Worm (Caenorhabditis elegans): ENCODE data around the gene twk-36.

- TF ChIP-seq mef-2 (tag; optimal IDR thresholded peaks at IDR 0.05) (no peak), lin-35 (GFP tag; optimal IDR thresholded peaks at IDR 0.05) (peak in 1 of 2 experiments; percentile 25), nhr-12 (tag; optimal IDR thresholded peaks at IDR 0.05) (no peak), egl-13 (tag; optimal IDR thresholded peaks at IDR 0.05) (no peak), ama-1 (optimal IDR thresholded peaks at IDR 0.05) (no peak), efl-3 (GFP tag; optimal IDR thresholded peaks at IDR 0.05) (no peak), fkh-4 (tag; optimal IDR thresholded peaks at IDR 0.05; ENCODE audit: borderline replicate concordance) (no peak), elt-2 (tag; optimal IDR thresholded peaks at IDR 0.05) (peak; percentile 17), ztf-11 (tag; optimal IDR thresholded peaks at IDR 0.05) (no peak)
These were observed 33.4 kb upstream of the twk-36 start for ce11 chrV:17780285-17780684.
